Fruit fly (Drosophila melanogaster): ENCODE data around the gene Nup133.

Gene Nup133

DNA sequence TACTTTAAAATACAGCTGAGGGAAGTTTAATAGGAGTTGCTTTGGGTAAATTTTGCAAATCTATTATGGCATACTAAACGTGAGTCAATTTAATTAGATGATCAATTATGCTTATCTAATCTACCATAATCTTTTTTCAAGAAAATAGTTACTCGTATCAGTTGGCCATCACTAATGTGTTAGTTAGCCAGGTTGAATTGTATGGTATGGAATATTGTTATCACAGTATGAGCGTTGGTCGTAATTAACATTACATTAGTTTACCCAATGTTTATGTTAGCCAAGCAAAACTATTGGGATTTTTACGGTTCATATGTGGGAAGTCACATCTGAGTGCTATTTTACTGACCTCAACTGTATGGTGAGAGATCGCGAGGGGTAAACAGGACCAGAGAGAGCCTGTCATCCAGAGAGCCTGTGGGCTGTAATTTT, 16.9 kb upstream of the Nup133 start (continued):
- TF ChIP-seq disco-r (GFP tag; optimal IDR thresholded peaks at IDR 0.05) (peak; percentile 60), gro (GFP tag; optimal IDR thresholded peaks at IDR 0.05) (peak; percentile 35), croc (GFP tag; conservative IDR thresholded peaks at IDR 0.05) (peak; percentile 63), pnt (GFP tag; optimal IDR thresholded peaks at IDR 0.05) (peak; percentile 72), Hsf (GFP tag; optimal IDR thresholded peaks at IDR 0.05) (peak; percentile 75), pb (GFP tag; optimal IDR thresholded peaks at IDR 0.05) (peak; percentile 72), tio (GFP tag; optimal IDR thresholded peaks at IDR 0.05) (peak; percentile 85), tna (GFP tag; IDR thresholded peaks at IDR 0.05; ENCODE audit: partially characterized antibody) (no peak), pzg (GFP tag; optimal IDR thresholded peaks at IDR 0.05) (no peak), dmrt11E (tag; optimal IDR thresholded peaks at IDR 0.05) (peak; percentile 95), Hr51 (GFP tag; optimal IDR thresholded peaks at IDR 0.05) (peak in 1 of 2 experiments; percentile 71), knrl (GFP tag; IDR thresholded peaks at IDR 0.05; ENCODE audit: partially characterized antibody) (no peak), Ets97D (GFP tag; optimal IDR thresholded peaks at IDR 0.05) (no peak), HLH3B (GFP tag; IDR thresholded peaks at IDR 0.05) (peak; percentile 31; the same call in 1 of the 2 replicates), CG11247 (GFP tag; IDR thresholded peaks at IDR 0.05) (no peak), D (optimal IDR thresholded peaks at IDR 0.05) (no peak), D (GFP tag; optimal IDR thresholded peaks at IDR 0.05) (peak; percentile 84), Camta (GFP tag; optimal IDR thresholded peaks at IDR 0.05) (peak; percentile 56), CG2889 (GFP tag; IDR thresholded peaks at IDR 0.05) (no peak), CG6175 (GFP tag; IDR thresholded peaks at IDR 0.05) (no peak), Bteb2 (GFP tag; optimal IDR thresholded peaks at IDR 0.05) (peak; percentile 30), CG5953 (GFP tag; IDR thresholded peaks at IDR 0.05) (no peak), CG7839 (tag; optimal IDR thresholded peaks at IDR 0.05) (peak; percentile 78), Dip2 (GFP tag; IDR thresholded peaks at IDR 0.05) (no peak), CG12155 (GFP tag; optimal IDR thresholded peaks at IDR 0.05) (peak; percentile 63), Hmr (GFP tag; optimal IDR thresholded peaks at IDR 0.05) (peak; percentile 50), CG13775 (GFP tag; optimal IDR thresholded peaks at IDR 0.05) (peak; percentile 88), bbx (GFP tag; IDR thresholded peaks at IDR 0.05; ENCODE audit: partially characterized antibody) (no peak), D19A (tag; optimal IDR thresholded peaks at IDR 0.05) (peak; percentile 74), CG18764 (GFP tag; optimal IDR thresholded peaks at IDR 0.05) (peak; percentile 64), CG3847 (GFP tag; IDR thresholded peaks at IDR 0.05) (no peak), cad (GFP tag; optimal IDR thresholded peaks at IDR 0.05) (no peak), CG17912 (GFP tag; optimal IDR thresholded peaks at IDR 0.05) (no peak), CG9797 (GFP tag; optimal IDR thresholded peaks at IDR 0.05) (no peak), CG9609 (GFP tag; optimal IDR thresholded peaks at IDR 0.05) (peak; percentile 65), Tbp (GFP tag; optimal IDR thresholded peaks at IDR 0.05) (no peak), kah (GFP tag; optimal IDR thresholded peaks at IDR 0.05) (no peak), CG4360 (GFP tag; IDR thresholded peaks at IDR 0.05) (no peak), Bdp1 (GFP tag; optimal IDR thresholded peaks at IDR 0.05) (peak; percentile 68), CG2129 (GFP tag; IDR thresholded peaks at IDR 0.05; ENCODE audit: partially characterized antibody) (no peak), CG15514 (GFP tag; optimal IDR thresholded peaks at IDR 0.05) (no peak), CG34376 (GFP tag; optimal IDR thresholded peaks at IDR 0.05) (peak; percentile 27), CG1647 (GFP tag; optimal IDR thresholded peaks at IDR 0.05) (peak; percentile 41), abd-A (tag; optimal IDR thresholded peaks at IDR 0.05) (no peak), bowl (GFP tag; IDR thresholded peaks at IDR 0.05) (no peak), wek (GFP tag; optimal IDR thresholded peaks at IDR 0.05) (no peak), Deaf1 (tag; optimal IDR thresholded peaks at IDR 0.05) (peak; percentile 20), psq (GFP tag; optimal IDR thresholded peaks at IDR 0.05) (no peak), CG14710 (tag; optimal IDR thresholded peaks at IDR 0.05) (peak; percentile 93), ac (GFP tag; optimal IDR thresholded peaks at IDR 0.05) (peak; percentile 92), Ravus (GFP tag; IDR thresholded peaks at IDR 0.05) (no peak), CG6854 (GFP tag; optimal IDR thresholded peaks at IDR 0.05) (peak; percentile 24)
